Fruit fly (Drosophila melanogaster): ENCODE data around the gene CG11327.

DNA sequence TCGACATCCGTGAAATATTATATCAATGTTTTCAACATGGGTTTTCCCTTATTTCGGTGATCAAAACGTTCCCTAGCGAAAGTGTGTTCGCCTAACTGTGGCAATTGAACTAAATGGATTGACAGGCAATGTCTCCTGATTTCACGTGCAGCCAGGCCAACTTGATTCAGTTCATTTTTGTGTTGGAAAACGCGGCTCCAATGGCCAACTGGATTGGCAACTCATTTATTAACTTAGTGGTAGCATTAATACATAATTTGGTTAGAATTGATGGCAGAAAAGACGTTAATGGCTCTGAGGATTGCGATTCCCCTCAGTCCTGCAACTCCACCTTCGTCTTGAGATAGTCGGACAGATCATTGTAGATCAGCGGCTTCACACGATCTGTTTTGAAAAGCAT, at the start of gene CG11327:
- TF ChIP-seq CG8301 (tag; optimal IDR thresholded peaks at IDR 0.05) (no peak), Pif1B (GFP tag; optimal IDR thresholded peaks at IDR 0.05) (no peak), CG14655 (GFP tag; optimal IDR thresholded peaks at IDR 0.05) (no peak), CG10348 (GFP tag; IDR thresholded peaks at IDR 0.05) (no peak), Pif1A (GFP tag; optimal IDR thresholded peaks at IDR 0.05) (no peak), CG12605 (GFP tag; IDR thresholded peaks at IDR 0.05) (no peak), Snoo (tag; optimal IDR thresholded peaks at IDR 0.05) (no peak), CG13204 (GFP tag; optimal IDR thresholded peaks at IDR 0.05) (no peak), CG15710 (tag; optimal IDR thresholded peaks at IDR 0.05) (no peak), gl (tag; optimal IDR thresholded peaks at IDR 0.05) (no peak), CG9948 (tag; optimal IDR thresholded peaks at IDR 0.05) (no peak), CG4496 (GFP tag; IDR thresholded peaks at IDR 0.05) (no peak), fd96Ca (GFP tag; IDR thresholded peaks at IDR 0.05) (no peak)
